Fruit fly (Drosophila melanogaster) whole organism, embryonic: ENCODE measurements around the gene CG2931.

Experiments used
- CG10565 ChIP-seq: fragments of 200-800 bp; sonication (Bioruptor generic); optimal IDR thresholded peaks from 3 replicates; lab custom pipeline; 2016; ENCODE audit warnings: missing biosample characterization, mild to moderate bottlenecking, missing genetic modification characterization
- CG12391 ChIP-seq: fragments of 200-800 bp; sonication (Bioruptor generic); optimal IDR thresholded peaks from 3 replicates; lab custom pipeline; 2018; ENCODE audit warnings: missing biosample characterization, mild to moderate bottlenecking, missing genetic modification characterization, moderate library complexity
- CG12744 ChIP-seq: fragments of 200-800 bp; sonication (Bioruptor generic); optimal IDR thresholded peaks from 2 replicates; lab custom pipeline; 2016; ENCODE audit warnings: missing biosample characterization, missing genetic modification characterization
- CG14710 ChIP-seq: fragments of 200-800 bp; sonication (Bioruptor generic); optimal IDR thresholded peaks from 3 replicates; lab custom pipeline; 2019; ENCODE audit warnings: missing biosample characterization, mild to moderate bottlenecking, missing genetic modification characterization, moderate library complexity
- CG1647 ChIP-seq: fragments of 200-800 bp; sonication (Bioruptor generic); optimal IDR thresholded peaks from 3 replicates; lab custom pipeline; 2016; ENCODE audit warnings: missing biosample characterization, missing genetic modification characterization
- CG17359 ChIP-seq: fragments of 200-800 bp; sonication (Bioruptor generic); optimal IDR thresholded peaks from 3 replicates; lab custom pipeline; 2018; ENCODE audit warnings: missing biosample characterization, mild to moderate bottlenecking, missing genetic modification characterization, moderate library complexity
- CG17829 ChIP-seq: fragments of 200-800 bp; optimal IDR thresholded peaks from 2 replicates; lab custom pipeline; 2019; ENCODE audit warnings: missing biosample characterization, mild to moderate bottlenecking, missing genetic modification characterization, moderate library complexity
- CG17912 ChIP-seq: fragments of 200-800 bp; sonication (Bioruptor generic); optimal IDR thresholded peaks from 2 replicates; lab custom pipeline; 2018; ENCODE audit warnings: missing biosample characterization, mild to moderate bottlenecking, missing genetic modification characterization
- CG30020 ChIP-seq: fragments of 200-800 bp; optimal IDR thresholded peaks from 2 replicates; lab custom pipeline; 2019; ENCODE audit warnings: missing biosample characterization, mild to moderate bottlenecking, missing genetic modification characterization, moderate library complexity
- CG31441 ChIP-seq: fragments of 200-800 bp; sonication (Bioruptor generic); IDR thresholded peaks from 2 replicates; pipeline ENCODE4 v1.3.6; 2022; ENCODE audit warnings: missing biosample characterization, missing genetic modification characterization
- CG3407 ChIP-seq: fragments of 200-800 bp; sonication (Bioruptor generic); optimal IDR thresholded peaks from 2 replicates; lab custom pipeline; 2018; ENCODE audit warnings: missing biosample characterization, mild to moderate bottlenecking, missing genetic modification characterization
- CG34224 ChIP-seq: fragments of 200-800 bp; sonication (Bioruptor generic); IDR thresholded peaks from 3 replicates; pipeline ENCODE4 v1.3.6; 2022; ENCODE audit warnings: missing biosample characterization, missing genetic modification characterization; ENCODE audit not compliant: partially characterized antibody
- CG3726 ChIP-seq: fragments of 200-800 bp; sonication (Bioruptor generic); IDR thresholded peaks from 3 replicates; pipeline ENCODE4, ENCODE4 v1.3.6; 2022; ENCODE audit warnings: missing biosample characterization, missing genetic modification characterization
- CG3847 ChIP-seq: fragments of 200-800 bp; sonication (Bioruptor generic); IDR thresholded peaks from 2 replicates; pipeline ENCODE4 v1.3.6; 2022; ENCODE audit warnings: missing biosample characterization, missing genetic modification characterization
- CG4282 ChIP-seq: fragments of 200-800 bp; sonication (Bioruptor generic); optimal IDR thresholded peaks from 2 replicates; lab custom pipeline; 2016; ENCODE audit warnings: missing biosample characterization, missing genetic modification characterization
- CG6254 ChIP-seq: fragments of 200-800 bp; sonication (Bioruptor generic); optimal IDR thresholded peaks from 3 replicates; lab custom pipeline; 2017; ENCODE audit warnings: mild to moderate bottlenecking, missing biosample characterization, missing genetic modification reagents, missing genetic modification characterization
- CG6683 ChIP-seq: fragments of 200-800 bp; sonication (Bioruptor generic); optimal IDR thresholded peaks from 2 replicates; lab custom pipeline; 2017; ENCODE audit warnings: missing biosample characterization, mild to moderate bottlenecking, missing genetic modification characterization, missing genetic modification reagents
- CG7839 ChIP-seq: fragments of 200-800 bp; sonication (Bioruptor generic); optimal IDR thresholded peaks from 3 replicates; lab custom pipeline; 2018; ENCODE audit warnings: missing biosample characterization, mild to moderate bottlenecking, missing genetic modification characterization, moderate library complexity
- CG8478 ChIP-seq: fragments of >200 bp; optimal IDR thresholded peaks from 2 replicates; lab custom pipeline; 2018
- D ChIP-seq, 2 experiments: fragments of 200-800 bp in 1 of 2; fragments of >200 bp in 1 of 2; sonication (Bioruptor generic) in 1 of 2; optimal IDR thresholded peaks; 2 replicates in 1 of 2; 3 replicates in 1 of 2; lab custom pipeline; 2017; ENCODE audit warnings: mild to moderate bottlenecking in 1 of 2, missing biosample characterization in 1 of 2, missing genetic modification characterization in 1 of 2, missing genetic modification reagents in 1 of 2
- Dref ChIP-seq: fragments of 200-800 bp; sonication (Bioruptor generic); IDR thresholded peaks from 2 replicates; pipeline ENCODE4 v1.3.6; 2022; ENCODE audit warnings: missing biosample characterization, missing genetic modification characterization
- Fer2 ChIP-seq: fragments of 200-800 bp; sonication (Bioruptor generic); optimal IDR thresholded peaks from 2 replicates; lab custom pipeline; 2018; ENCODE audit warnings: missing biosample characterization, mild to moderate bottlenecking, missing genetic modification characterization, moderate library complexity
- HLHmδ ChIP-seq: fragments of 200-800 bp; sonication (Bioruptor generic); optimal IDR thresholded peaks from 2 replicates; lab custom pipeline; 2018; ENCODE audit warnings: missing biosample characterization, mild to moderate bottlenecking, missing genetic modification characterization, moderate library complexity
- HmgZ ChIP-seq: fragments of 200-800 bp; sonication (Bioruptor generic); optimal IDR thresholded peaks from 2 replicates; lab custom pipeline; 2018; ENCODE audit warnings: missing biosample characterization, mild to moderate bottlenecking, missing genetic modification characterization
- Hr51 ChIP-seq, 2 experiments: fragments of 200-800 bp; sonication (Bioruptor generic); optimal IDR thresholded peaks; 2 replicates in 1 of 2; 3 replicates in 1 of 2; lab custom pipeline; 2016 to 2018; ENCODE audit warnings: missing biosample characterization in 2 of 2, missing genetic modification characterization in 2 of 2, mild to moderate bottlenecking in 1 of 2, moderate library complexity in 1 of 2
- Jarid2 ChIP-seq: fragments of 200-800 bp; sonication (Bioruptor generic); optimal IDR thresholded peaks from 3 replicates; lab custom pipeline; 2017; ENCODE audit warnings: mild to moderate bottlenecking, missing biosample characterization, missing genetic modification reagents, missing genetic modification characterization
- MTF-1 ChIP-seq: fragments of 200-800 bp; sonication (Bioruptor generic); optimal IDR thresholded peaks from 2 replicates; lab custom pipeline; 2018; ENCODE audit warnings: missing biosample characterization, mild to moderate bottlenecking, missing genetic modification characterization, borderline replicate concordance
- Max ChIP-seq: fragments of 200-800 bp; sonication (Bioruptor generic); optimal IDR thresholded peaks from 2 replicates; lab custom pipeline; 2016; ENCODE audit warnings: missing biosample characterization, mild to moderate bottlenecking, missing genetic modification characterization
- Med ChIP-seq: fragments of 200-800 bp; sonication (Bioruptor generic); peaks from one replicate; lab custom pipeline; 2016; ENCODE audit warnings: missing biosample characterization, missing genetic modification characterization, mild to moderate bottlenecking, inconsistent platforms, moderate library complexity
- NfI ChIP-seq: fragments of 200-800 bp; sonication (Bioruptor generic); optimal IDR thresholded peaks from 3 replicates; lab custom pipeline; 2018; ENCODE audit warnings: missing biosample characterization, mild to moderate bottlenecking, missing genetic modification characterization, moderate library complexity
- Ptx1 ChIP-seq: fragments of 200-800 bp; sonication (Bioruptor generic); IDR thresholded peaks from 2 replicates; pipeline ENCODE4 v1.3.6; 2022; ENCODE audit warnings: missing biosample characterization, missing genetic modification characterization
- Trl ChIP-seq, 3 experiments: fragments of >200 bp in 2 of 3; fragments of 200-800 bp in 1 of 3; sonication (Bioruptor generic) in 1 of 3; optimal IDR thresholded peaks; 2 replicates in 1 of 3; 3 replicates in 2 of 3; lab custom pipeline; 2016 to 2017; ENCODE audit warnings: missing biosample characterization in 1 of 3, missing genetic modification characterization in 1 of 3
- cg ChIP-seq: fragments of 200-800 bp; sonication (Bioruptor generic); optimal IDR thresholded peaks from 3 replicates; lab custom pipeline; 2019; ENCODE audit warnings: missing biosample characterization, mild to moderate bottlenecking, missing genetic modification characterization, moderate library complexity
- dan ChIP-seq: fragments of 200-800 bp; sonication (Bioruptor generic); IDR thresholded peaks from 2 replicates; pipeline ENCODE4 v1.3.6; 2022; ENCODE audit warnings: missing biosample characterization, missing genetic modification characterization
- dm ChIP-seq: fragments of 200-800 bp; sonication (Bioruptor generic); optimal IDR thresholded peaks from 3 replicates; lab custom pipeline; 2016; ENCODE audit warnings: missing biosample characterization, missing genetic modification characterization
- dmrt99B ChIP-seq: fragments of 200-800 bp; sonication (Bioruptor generic); optimal IDR thresholded peaks from 2 replicates; lab custom pipeline; 2018; ENCODE audit warnings: missing biosample characterization, mild to moderate bottlenecking, missing genetic modification characterization, moderate library complexity
- ems ChIP-seq: fragments of 200-800 bp; sonication (Bioruptor generic); optimal IDR thresholded peaks from 3 replicates; lab custom pipeline; 2016; ENCODE audit warnings: missing biosample characterization, missing genetic modification characterization
- gt ChIP-seq: fragments of 200-800 bp; sonication (Bioruptor generic); IDR thresholded peaks from 2 replicates; pipeline ENCODE4 v1.3.6; 2022; ENCODE audit warnings: missing biosample characterization, missing genetic modification characterization
- klu ChIP-seq: fragments of 200-800 bp; sonication (Bioruptor generic); IDR thresholded peaks from 2 replicates; pipeline ENCODE4 v1.3.6; 2022; ENCODE audit warnings: missing biosample characterization, missing genetic modification characterization
- lab ChIP-seq: fragments of 200-800 bp; sonication (Bioruptor generic); optimal IDR thresholded peaks from 3 replicates; lab custom pipeline; 2017; ENCODE audit warnings: missing biosample characterization, missing genetic modification characterization, mild to moderate bottlenecking, moderate library complexity, missing genetic modification reagents
- lbe ChIP-seq: fragments of 200-800 bp; sonication (Bioruptor generic); optimal IDR thresholded peaks from 2 replicates; lab custom pipeline; 2016; ENCODE audit warnings: missing biosample characterization, mild to moderate bottlenecking, missing genetic modification characterization
- maf-S ChIP-seq: fragments of 200-800 bp; sonication (Bioruptor generic); optimal IDR thresholded peaks from 2 replicates; lab custom pipeline; 2016; ENCODE audit warnings: missing biosample characterization, missing genetic modification characterization
- nmo ChIP-seq: fragments of 200-800 bp; sonication (Bioruptor generic); optimal IDR thresholded peaks from 2 replicates; lab custom pipeline; 2018; ENCODE audit warnings: missing biosample characterization, mild to moderate bottlenecking, missing genetic modification characterization, moderate library complexity
- pfk ChIP-seq: fragments of 200-800 bp; sonication (Bioruptor generic); optimal IDR thresholded peaks from 2 replicates; lab custom pipeline; 2018; ENCODE audit warnings: missing biosample characterization, mild to moderate bottlenecking, missing genetic modification characterization, moderate library complexity
- phol ChIP-seq: fragments of 200-800 bp; sonication (Bioruptor generic); optimal IDR thresholded peaks from 3 replicates; lab custom pipeline; 2018; ENCODE audit warnings: missing biosample characterization, mild to moderate bottlenecking, missing genetic modification characterization, moderate library complexity
- pita ChIP-seq: fragments of 200-800 bp; sonication (Bioruptor generic); optimal IDR thresholded peaks from 2 replicates; lab custom pipeline; 2017; ENCODE audit warnings: missing biosample characterization, mild to moderate bottlenecking, missing genetic modification characterization
- twi ChIP-seq: fragments of 200-800 bp; optimal IDR thresholded peaks from 2 replicates; lab custom pipeline; 2019; ENCODE audit warnings: missing biosample characterization, mild to moderate bottlenecking, missing genetic modification characterization, moderate library complexity
- zfh2 ChIP-seq: fragments of 200-800 bp; sonication (Bioruptor generic); optimal IDR thresholded peaks from 2 replicates; lab custom pipeline; 2016; ENCODE audit warnings: missing biosample characterization, missing genetic modification characterization

Gene CG2931

dm6 chr3R:5599521-5600360 lies 31.3 kb upstream of the CG2931 start (continued):
- TF ChIP-seq CG34224 (GFP tag; lab: Robert Waterston, UW) (no peak), klu (GFP tag; lab: Robert Waterston, UW) (no peak), CG8478 (lab: Kevin White, UChicago) (no peak), Med (GFP tag; lab: Kevin White, UChicago) (peak; percentile 70), CG17829 (no peak), Fer2 (tag; lab: Kevin White, UChicago) (no peak), CG7839 (no peak), NfI (GFP tag; lab: Kevin White, UChicago) (no peak), lab (GFP tag; lab: Kevin White, UChicago) (no peak), CG12744 (GFP tag; lab: Kevin White, UChicago) (no peak), CG17359 (tag; lab: Kevin White, UChicago) (peak; percentile 9), dmrt99B (tag; lab: Kevin White, UChicago) (no peak), CG6254 (GFP tag; lab: Kevin White, UChicago) (no peak), Max (GFP tag; lab: Kevin White, UChicago) (peak; percentile 61), CG1647 (GFP tag; lab: Kevin White, UChicago) (no peak), gt (GFP tag; lab: Robert Waterston, UW) (no peak), pita (GFP tag; lab: Kevin White, UChicago) (no peak), phol (tag; lab: Kevin White, UChicago) (peak; percentile 22), lbe (GFP tag; lab: Kevin White, UChicago) (no peak), Hr51 (GFP tag; optimal IDR thresholded peaks at IDR 0.05; lab: Kevin White, UChicago) (no peak), dan (GFP tag; lab: Robert Waterston, UW) (no peak), CG12391 (no peak), ems (GFP tag; lab: Kevin White, UChicago) (no peak), CG3407 (GFP tag; lab: Kevin White, UChicago) (no peak), CG30020 (tag; lab: Kevin White, UChicago) (peak; percentile 13), Dref (no peak), CG10565 (no peak), Ptx1 (GFP tag; lab: Robert Waterston, UW) (no peak), Trl (optimal IDR thresholded peaks at IDR 0.05; lab: Kevin White, UChicago) (peak in 1 of 2 experiments; percentile 33), Trl (GFP tag; optimal IDR thresholded peaks at IDR 0.05; lab: Kevin White, UChicago) (no peak), CG4282 (peak; percentile 43), CG3847 (GFP tag; lab: Robert Waterston, UW) (no peak), CG3726 (GFP tag; lab: Robert Waterston, UW) (no peak), pfk (GFP tag; lab: Kevin White, UChicago) (peak; percentile 3), nmo (GFP tag; lab: Kevin White, UChicago) (no peak), HLHmδ (GFP tag; lab: Kevin White, UChicago) (no peak), MTF-1 (no peak), CG31441 (GFP tag; lab: Robert Waterston, UW) (no peak), Jarid2 (GFP tag; lab: Kevin White, UChicago) (no peak), cg (GFP tag; lab: Kevin White, UChicago) (peak; percentile 76), CG14710 (tag; lab: Kevin White, UChicago) (no peak), dm (GFP tag; lab: Kevin White, UChicago) (peak; percentile 98), twi (tag; lab: Kevin White, UChicago) (peak; percentile 8), CG6683 (GFP tag; lab: Kevin White, UChicago) (no peak), CG17912 (GFP tag; lab: Kevin White, UChicago) (peak; percentile 61), D (optimal IDR thresholded peaks at IDR 0.05; lab: Kevin White, UChicago) (peak; percentile 78), D (GFP tag; optimal IDR thresholded peaks at IDR 0.05; lab: Kevin White, UChicago) (no peak), zfh2 (GFP tag; lab: Kevin White, UChicago) (peak; percentile 9), maf-S (GFP tag; lab: Kevin White, UChicago) (no peak), HmgZ (tag; lab: Kevin White, UChicago) (peak; percentile 13)
